Fruit fly (Drosophila melanogaster) whole organism, embryonic: ENCODE measurements around the gene D.

ENCODE experiments used
- B-H1 ChIP-seq: fragments of 200-800 bp; sonication (Bioruptor generic); IDR thresholded peaks from 3 replicates; pipeline ENCODE4 v1.3.6; 2022; ENCODE audit warnings: missing biosample characterization, missing genetic modification characterization
- CG11247 ChIP-seq: fragments of 200-800 bp; sonication (Bioruptor generic); IDR thresholded peaks from 2 replicates; pipeline ENCODE4 v1.3.6; 2022; ENCODE audit warnings: missing biosample characterization, missing genetic modification characterization
- CG11504 ChIP-seq: fragments of 200-800 bp; sonication (Bioruptor generic); optimal IDR thresholded peaks from 3 replicates; lab custom pipeline; 2019; ENCODE audit warnings: missing biosample characterization, mild to moderate bottlenecking, missing genetic modification characterization, moderate library complexity
- CG12155 ChIP-seq: fragments of 200-800 bp; sonication (Bioruptor generic); optimal IDR thresholded peaks from 3 replicates; lab custom pipeline; 2016; ENCODE audit warnings: missing biosample characterization, missing genetic modification characterization
- CG12744 ChIP-seq: fragments of 200-800 bp; sonication (Bioruptor generic); optimal IDR thresholded peaks from 2 replicates; lab custom pipeline; 2016; ENCODE audit warnings: missing biosample characterization, missing genetic modification characterization
- CG16779 ChIP-seq: fragments of 200-800 bp; sonication (Bioruptor generic); IDR thresholded peaks from 2 replicates; pipeline ENCODE4 v1.3.6; 2022; ENCODE audit warnings: missing biosample characterization, missing genetic modification characterization
- CG17328 ChIP-seq: fragments of 200-800 bp; sonication (Bioruptor generic); IDR thresholded peaks from 2 replicates; pipeline ENCODE4 v1.3.6; 2022; ENCODE audit warnings: missing biosample characterization, missing genetic modification characterization
- CG18011 ChIP-seq: fragments of 200-800 bp; sonication (Bioruptor generic); optimal IDR thresholded peaks from 2 replicates; lab custom pipeline; 2017; ENCODE audit warnings: missing biosample characterization, missing genetic modification characterization, mild to moderate bottlenecking, moderate library complexity, missing genotype
- CG30020 ChIP-seq: fragments of 200-800 bp; optimal IDR thresholded peaks from 2 replicates; lab custom pipeline; 2019; ENCODE audit warnings: missing biosample characterization, mild to moderate bottlenecking, missing genetic modification characterization, moderate library complexity
- CG3838 ChIP-seq: fragments of 200-800 bp; sonication (Bioruptor generic); optimal IDR thresholded peaks from 3 replicates; lab custom pipeline; 2016; ENCODE audit warnings: missing biosample characterization, missing genetic modification characterization
- CG42726 ChIP-seq: fragments of 200-800 bp; sonication (Bioruptor generic); IDR thresholded peaks from 2 replicates; pipeline ENCODE4 v1.3.6; 2022; ENCODE audit warnings: missing biosample characterization, missing genetic modification characterization; ENCODE audit not compliant: partially characterized antibody
- CG43689 ChIP-seq: fragments of 200-800 bp; sonication (Bioruptor generic); IDR thresholded peaks from 2 replicates; pipeline ENCODE4 v1.3.6; 2022; ENCODE audit warnings: missing biosample characterization, missing genetic modification characterization
- CG5953 ChIP-seq: fragments of 200-800 bp; sonication (Bioruptor generic); IDR thresholded peaks from 2 replicates; pipeline ENCODE4 v1.3.6; 2022; ENCODE audit warnings: missing biosample characterization, missing genetic modification characterization
- CG8359 ChIP-seq: fragments of 200-800 bp; sonication (Bioruptor generic); optimal IDR thresholded peaks from 2 replicates; lab custom pipeline; 2017; ENCODE audit warnings: missing biosample characterization, mild to moderate bottlenecking, missing genetic modification characterization, borderline replicate concordance
- CG8765 ChIP-seq: fragments of 200-800 bp; sonication (Bioruptor generic); IDR thresholded peaks from 2 replicates; pipeline ENCODE4 v1.3.6; 2022; ENCODE audit warnings: missing biosample characterization, missing genetic modification characterization
- CG9215 ChIP-seq: fragments of 200-800 bp; sonication (Bioruptor generic); IDR thresholded peaks from 2 replicates; pipeline ENCODE4 v1.3.6; 2022; ENCODE audit warnings: missing biosample characterization, missing genetic modification characterization
- CG9609 ChIP-seq: fragments of 200-800 bp; sonication (Bioruptor generic); optimal IDR thresholded peaks from 3 replicates; lab custom pipeline; 2016; ENCODE audit warnings: missing biosample characterization, missing genetic modification characterization
- CG9932 ChIP-seq: fragments of 200-800 bp; sonication (Bioruptor generic); IDR thresholded peaks from 2 replicates; pipeline ENCODE4 v1.3.6; 2022; ENCODE audit warnings: missing biosample characterization, missing genetic modification characterization
- CHES-1-like ChIP-seq: fragments of 200-800 bp; sonication (Bioruptor generic); optimal IDR thresholded peaks from 2 replicates; lab custom pipeline; 2016; ENCODE audit warnings: missing biosample characterization, missing genetic modification characterization
- D19B ChIP-seq: fragments of 200-800 bp; sonication (Bioruptor generic); optimal IDR thresholded peaks from 2 replicates; lab custom pipeline; 2017; ENCODE audit warnings: missing biosample characterization, mild to moderate bottlenecking, missing genetic modification characterization
- Doc2 ChIP-seq: fragments of 200-800 bp; sonication (Bioruptor generic); IDR thresholded peaks from 2 replicates; pipeline ENCODE4 v1.3.6; 2022; ENCODE audit warnings: missing biosample characterization, missing genetic modification characterization
- E2f2 ChIP-seq: fragments of 200-800 bp; sonication (Bioruptor generic); IDR thresholded peaks from 2 replicates; pipeline ENCODE4 v1.3.6; 2022; ENCODE audit warnings: missing biosample characterization, missing genetic modification characterization
- Fer3 ChIP-seq: fragments of 200-800 bp; sonication (Bioruptor generic); optimal IDR thresholded peaks from 2 replicates; lab custom pipeline; 2018; ENCODE audit warnings: missing biosample characterization, mild to moderate bottlenecking, missing genetic modification characterization, moderate library complexity
- GATAe ChIP-seq: fragments of 200-800 bp; sonication (Bioruptor generic); conservative IDR thresholded peaks from 2 replicates; pipeline ENCODE4 v1.3.6; 2022; ENCODE audit warnings: missing biosample characterization, missing genetic modification characterization
- H15 ChIP-seq: fragments of 200-800 bp; sonication (Bioruptor generic); IDR thresholded peaks from 3 replicates; pipeline ENCODE4 v1.3.6; 2022; ENCODE audit warnings: missing biosample characterization, missing genetic modification characterization
- H2.0 ChIP-seq: fragments of 200-800 bp; sonication (Bioruptor generic); IDR thresholded peaks from 2 replicates; pipeline ENCODE4 v1.3.6; 2022; ENCODE audit warnings: missing biosample characterization, missing genetic modification characterization
- HmgD ChIP-seq: fragments of 200-800 bp; sonication (Bioruptor generic); optimal IDR thresholded peaks from 3 replicates; lab custom pipeline; 2016; ENCODE audit warnings: missing biosample characterization, missing genetic modification characterization
- HmgZ ChIP-seq: fragments of 200-800 bp; sonication (Bioruptor generic); optimal IDR thresholded peaks from 2 replicates; lab custom pipeline; 2018; ENCODE audit warnings: missing biosample characterization, mild to moderate bottlenecking, missing genetic modification characterization
- MTF-1 ChIP-seq: fragments of 200-800 bp; sonication (Bioruptor generic); optimal IDR thresholded peaks from 2 replicates; lab custom pipeline; 2018; ENCODE audit warnings: missing biosample characterization, mild to moderate bottlenecking, missing genetic modification characterization, borderline replicate concordance
- NC2α ChIP-seq: fragments of 200-800 bp; sonication (Bioruptor generic); optimal IDR thresholded peaks from 2 replicates; lab custom pipeline; 2016; ENCODE audit warnings: missing biosample characterization, missing genetic modification characterization
- Nf-YA ChIP-seq: fragments of 200-800 bp; sonication (Bioruptor generic); IDR thresholded peaks from 2 replicates; pipeline ENCODE4 v1.3.6; 2022; ENCODE audit warnings: missing biosample characterization, missing genetic modification characterization
- Stat92E ChIP-seq, 3 experiments: fragments of >200 bp in 2 of 3; fragments of 200-800 bp in 1 of 3; sonication (Bioruptor generic) in 1 of 3; optimal IDR thresholded peaks; 2 replicates each; lab custom pipeline; 2017 to 2019; ENCODE audit warnings: missing biosample characterization in 3 of 3, missing genetic modification characterization in 3 of 3, mild to moderate bottlenecking in 1 of 3, moderate library complexity in 1 of 3
- Taf1 ChIP-seq: fragments of 200-800 bp; sonication (Bioruptor generic); IDR thresholded peaks from 2 replicates; pipeline ENCODE4 v1.3.6; 2022; ENCODE audit warnings: missing biosample characterization, missing genetic modification characterization
- ase ChIP-seq: fragments of 200-800 bp; sonication (Bioruptor generic); IDR thresholded peaks from 3 replicates; pipeline ENCODE4 v1.3.6; 2022; ENCODE audit warnings: missing biosample characterization, missing genetic modification characterization
- bbx ChIP-seq: fragments of 200-800 bp; sonication (Bioruptor generic); IDR thresholded peaks from 2 replicates; pipeline ENCODE4 v1.3.6; 2022; ENCODE audit warnings: missing biosample characterization, missing genetic modification characterization; ENCODE audit not compliant: partially characterized antibody
- bsh ChIP-seq, 2 experiments: fragments of 200-800 bp; sonication (Bioruptor generic); optimal IDR thresholded peaks; 2 replicates each; lab custom pipeline; 2017 to 2018; ENCODE audit warnings: mild to moderate bottlenecking in 2 of 2, missing biosample characterization in 2 of 2, missing genetic modification characterization in 2 of 2, moderate library complexity in 1 of 2
- crc ChIP-seq: fragments of 200-800 bp; sonication (Bioruptor generic); optimal IDR thresholded peaks from 2 replicates; lab custom pipeline; 2016; ENCODE audit warnings: missing biosample characterization, missing genetic modification characterization
- crp ChIP-seq, 2 experiments: fragments of 200-800 bp; sonication (Bioruptor generic); optimal IDR thresholded peaks; 2 replicates in 1 of 2; 3 replicates in 1 of 2; lab custom pipeline; 2017; ENCODE audit warnings: missing biosample characterization in 2 of 2, missing genetic modification characterization in 2 of 2, mild to moderate bottlenecking in 1 of 2, moderate library complexity in 1 of 2
- cwo ChIP-seq: fragments of 200-800 bp; sonication (Bioruptor generic); optimal IDR thresholded peaks from 3 replicates; lab custom pipeline; 2017; ENCODE audit warnings: missing biosample characterization, missing genetic modification characterization, mild to moderate bottlenecking, moderate library complexity, missing genetic modification reagents
- dan ChIP-seq: fragments of 200-800 bp; sonication (Bioruptor generic); IDR thresholded peaks from 2 replicates; pipeline ENCODE4 v1.3.6; 2022; ENCODE audit warnings: missing biosample characterization, missing genetic modification characterization
- disco-r ChIP-seq: fragments of 200-800 bp; sonication (Bioruptor generic); optimal IDR thresholded peaks from 2 replicates; lab custom pipeline; 2016; ENCODE audit warnings: missing biosample characterization, missing genetic modification characterization
- dmrt11E ChIP-seq: fragments of 200-800 bp; sonication (Bioruptor generic); optimal IDR thresholded peaks from 3 replicates; lab custom pipeline; 2018; ENCODE audit warnings: missing biosample characterization, mild to moderate bottlenecking, missing genetic modification characterization, moderate library complexity
- dysf ChIP-seq: fragments of 200-800 bp; sonication (Bioruptor generic); IDR thresholded peaks from 3 replicates; pipeline ENCODE4 v1.3.6; 2022; ENCODE audit warnings: missing biosample characterization, missing genetic modification characterization
- fd102C ChIP-seq: fragments of 200-800 bp; sonication (Bioruptor generic); optimal IDR thresholded peaks from 2 replicates; lab custom pipeline; 2018; ENCODE audit warnings: missing biosample characterization, mild to moderate bottlenecking, missing genetic modification characterization, moderate library complexity
- gro ChIP-seq: fragments of 200-800 bp; sonication (Bioruptor generic); optimal IDR thresholded peaks from 2 replicates; lab custom pipeline; 2016; ENCODE audit warnings: missing biosample characterization, missing genetic modification characterization
- jigr1 ChIP-seq: fragments of 200-800 bp; sonication (Bioruptor generic); IDR thresholded peaks from 3 replicates; pipeline ENCODE4 v1.3.6; 2022; ENCODE audit warnings: missing biosample characterization, missing genetic modification characterization
- kay ChIP-seq: fragments of 200-800 bp; sonication (Bioruptor generic); optimal IDR thresholded peaks from 2 replicates; lab custom pipeline; 2016; ENCODE audit warnings: missing biosample characterization, missing genetic modification characterization
- mirr ChIP-seq: fragments of 200-800 bp; sonication (Bioruptor generic); optimal IDR thresholded peaks from 3 replicates; lab custom pipeline; 2018; ENCODE audit warnings: missing biosample characterization, mild to moderate bottlenecking, missing genetic modification characterization
- sima ChIP-seq: fragments of 200-800 bp; sonication (Bioruptor generic); optimal IDR thresholded peaks from 2 replicates; lab custom pipeline; 2016; ENCODE audit warnings: missing biosample characterization, missing genetic modification characterization
- tap ChIP-seq: fragments of 200-800 bp; optimal IDR thresholded peaks from 3 replicates; lab custom pipeline; 2019; ENCODE audit warnings: missing biosample characterization, mild to moderate bottlenecking, missing genetic modification characterization, moderate library complexity
- tna ChIP-seq: fragments of 200-800 bp; sonication (Bioruptor generic); IDR thresholded peaks from 2 replicates; pipeline ENCODE4 v1.3.6; 2022; ENCODE audit warnings: missing biosample characterization, missing genetic modification characterization; ENCODE audit not compliant: partially characterized antibody

D gene

dm6 chr3L:14174197-14174596 lies 4.2 kb downstream of the D start (continued):
- TF ChIP-seq bsh (GFP tag; optimal IDR thresholded peaks at IDR 0.05; lab: Kevin White, UChicago) (peak in 1 of 2 experiments; percentile 72), CG9215 (GFP tag; lab: Robert Waterston, UW) (no peak), CG11504 (tag; lab: Kevin White, UChicago) (no peak), CG42726 (GFP tag; lab: Robert Waterston, UW) (no peak), tap (tag; lab: Kevin White, UChicago) (peak; percentile 77), dmrt11E (tag; lab: Kevin White, UChicago) (peak; percentile 73), crc (GFP tag; lab: Kevin White, UChicago) (no peak), CG18011 (no peak), cwo (GFP tag; lab: Kevin White, UChicago) (peak; percentile 3), ase (GFP tag; lab: Robert Waterston, UW) (no peak), Nf-YA (no peak), sima (no peak), CG12155 (no peak), bbx (no peak), disco-r (no peak), mirr (GFP tag; lab: Kevin White, UChicago) (peak; percentile 11), B-H1 (GFP tag; lab: Robert Waterston, UW) (no peak), crp (GFP tag; optimal IDR thresholded peaks at IDR 0.05; lab: Kevin White, UChicago) (no peak), Doc2 (no peak), CHES-1-like (GFP tag; lab: Kevin White, UChicago) (no peak), E2f2 (GFP tag; lab: Robert Waterston, UW) (0 out of 2 replicates have a peak, but pooled peaks have one; percentile 21), CG30020 (no peak), CG12744 (GFP tag; lab: Kevin White, UChicago) (no peak), Fer3 (tag; lab: Kevin White, UChicago) (peak; percentile 58), Stat92E (GFP tag; optimal IDR thresholded peaks at IDR 0.05; lab: Kevin White, UChicago) (no peak), dan (GFP tag; lab: Robert Waterston, UW) (no peak), CG8359 (GFP tag; lab: Kevin White, UChicago) (peak; percentile 75), HmgZ (tag; lab: Kevin White, UChicago) (peak; percentile 95), D19B (GFP tag; lab: Kevin White, UChicago) (no peak), CG11247 (GFP tag; lab: Robert Waterston, UW) (0 out of 2 replicates have a peak, but pooled peaks have one; percentile 25), NC2α (GFP tag; lab: Kevin White, UChicago) (peak; percentile 32), CG17328 (GFP tag; lab: Robert Waterston, UW) (peak; percentile 51), H15 (GFP tag; lab: Robert Waterston, UW) (no peak), kay (GFP tag; lab: Kevin White, UChicago) (peak; percentile 12), CG9932 (GFP tag; lab: Robert Waterston, UW) (no peak), GATAe (no peak), dysf (GFP tag; lab: Robert Waterston, UW) (peak; percentile 28; the same call in 1 of the 3 replicates), CG5953 (GFP tag; lab: Robert Waterston, UW) (no peak), CG8765 (GFP tag; lab: Robert Waterston, UW) (no peak), CG43689 (GFP tag; lab: Robert Waterston, UW) (no peak), CG9609 (peak; percentile 45), MTF-1 (GFP tag; lab: Kevin White, UChicago) (peak; percentile 88), jigr1 (no peak), HmgD (GFP tag; lab: Kevin White, UChicago) (no peak), H2.0 (peak; percentile 35; the same call in 1 of the 2 replicates), tna (GFP tag; lab: Robert Waterston, UW) (no peak), fd102C (peak; percentile 77), Taf1 (GFP tag; lab: Robert Waterston, UW) (no peak), CG3838 (peak; percentile 8), gro (peak; percentile 29), CG16779 (GFP tag; lab: Robert Waterston, UW) (no peak)
